Fruit fly (Drosophila melanogaster) ovary, adult (tissue): Measurements from ENCODE around the gene CG14013.

Experiments used
- CG17801 ChIP-seq: fragments of 200-800 bp; optimal IDR thresholded peaks from 2 replicates; lab custom pipeline; 2019; ENCODE audit warnings: missing biosample characterization, mild to moderate bottlenecking, missing genetic modification characterization, moderate library complexity; ENCODE audit not compliant: partially characterized antibody

CG14013 gene

DNA sequence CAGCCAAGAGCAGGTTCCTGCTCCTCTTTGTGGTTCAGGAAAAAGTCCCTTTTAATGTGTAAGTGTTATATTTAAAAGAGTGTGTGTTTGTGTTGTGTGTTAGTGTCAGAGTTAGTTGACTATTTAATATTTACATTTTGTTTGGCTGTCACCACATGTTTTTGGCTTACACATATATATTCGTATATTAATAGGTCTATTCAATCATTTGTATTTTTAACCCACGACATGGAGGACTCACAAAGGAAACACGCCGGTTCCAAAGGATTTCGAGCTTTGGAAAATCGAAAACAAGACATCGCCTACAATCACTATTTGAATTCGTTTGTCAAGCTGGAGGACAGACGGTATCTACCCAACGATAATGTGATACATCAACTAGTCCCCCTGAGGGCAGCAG is at the start of gene CG14013, which contains the start of gene CG14017:
Gene CG14013 (minus strand): TSS at position 101 of the 400 bp plus-strand sequence.
Gene CG14017 (plus strand): TSS at position 148 of the 400 bp plus-strand sequence.
- no peak for TF ChIP-seq CG17801 (GFP tag; lab: Kevin White, UChicago)

dm6 chr2L:5596533-5596932 is 42.9 kb upstream of the CG14013 start, which contains the start of gene CG18266:
CG18266 (plus strand) TSS chr2L:5596833.
- TF ChIP-seq CG17801 (GFP tag; lab: Kevin White, UChicago): no peak

- no peak for TF ChIP-seq CG17801 (GFP tag; lab: Kevin White, UChicago)
Observed at dm6 chr2L:5593839-5594238, 40.2 kb upstream of the CG14013 start.

DNA sequence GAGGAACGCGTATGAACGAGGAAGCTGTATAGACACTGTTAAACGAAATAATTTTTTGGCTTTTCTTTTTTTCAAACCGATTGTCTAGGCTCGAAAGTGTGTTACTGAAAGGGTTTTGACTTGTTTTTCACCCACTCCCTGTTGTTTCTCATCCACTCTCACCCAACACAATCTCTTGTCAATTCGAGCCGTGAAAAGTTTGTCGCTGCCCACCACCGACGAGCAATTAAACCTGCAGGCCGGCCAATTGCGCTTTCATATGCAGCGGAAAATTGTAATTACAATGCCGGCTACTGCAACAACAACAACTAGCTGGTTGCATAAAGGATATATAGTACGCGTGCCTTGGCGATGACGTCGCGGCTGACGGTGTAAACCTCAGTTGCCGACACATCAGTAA is 34.7 kb upstream of the CG14013 start, which contains the start of gene CG7251:
Gene CG7251 (minus strand): TSS at position 101 of the 400 bp plus-strand sequence.
- TF ChIP-seq CG17801 (GFP tag; lab: Kevin White, UChicago): no peak

DNA sequence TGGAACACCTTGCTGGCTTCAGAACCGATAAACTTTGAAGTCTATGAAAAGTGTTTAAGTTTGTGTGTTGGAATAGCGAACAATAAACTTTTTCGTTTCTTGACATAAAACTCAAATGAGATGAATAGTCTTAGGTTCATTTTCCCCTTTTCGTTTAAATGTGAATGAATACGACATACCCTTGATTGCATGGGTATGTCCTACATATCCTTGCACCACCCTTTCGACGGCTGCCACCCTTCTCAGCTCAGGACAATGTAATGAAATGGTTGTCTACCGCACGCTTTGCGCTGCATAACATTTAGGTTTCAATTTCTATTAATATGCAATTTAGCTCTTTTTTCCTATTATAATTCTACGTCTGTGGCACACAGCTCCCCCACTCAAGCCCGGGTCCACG is 27.4 kb upstream of the CG14013 start, which contains the start of gene CG14011:
Gene CG14011 (minus strand): TSS at position 101 of the 400 bp plus-strand sequence.
- no peak for TF ChIP-seq CG17801 (GFP tag; lab: Kevin White, UChicago)

DNA sequence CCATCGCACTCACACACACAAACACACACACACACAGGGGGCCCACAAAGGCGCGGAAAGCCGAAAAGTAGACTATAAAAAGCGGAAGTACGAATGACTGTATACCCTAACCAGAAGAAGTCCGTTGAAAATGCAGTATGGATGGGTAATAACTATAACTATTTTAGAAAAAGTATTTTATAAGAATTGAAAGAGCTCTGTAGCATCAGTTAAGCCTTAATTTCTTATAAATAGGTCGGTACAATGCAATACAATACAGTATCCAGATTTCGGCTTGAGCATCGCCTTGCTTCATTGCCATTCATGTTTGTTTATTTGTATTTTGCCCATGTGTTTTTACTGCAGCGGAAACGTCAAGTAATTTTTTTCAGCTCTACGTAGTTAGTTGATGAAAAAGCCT is 15.9 kb upstream of the CG14013 start:
- no peak for TF ChIP-seq CG17801 (GFP tag; lab: Kevin White, UChicago)

dm6 chr2L:5567103-5567502 is 13.5 kb upstream of the CG14013 start:
- TF ChIP-seq CG17801 (GFP tag; lab: Kevin White, UChicago): no peak

- TF ChIP-seq CG17801 (GFP tag; lab: Kevin White, UChicago): no peak
Observed at dm6 chr2L:5558809-5559392, 5.3 kb upstream of the CG14013 start, which contains the start of gene GluRIIB. GluRIIB (plus strand) TSS chr2L:5559342.

dm6 chr2L:5554818-5555217 is 1.2 kb upstream of the CG14013 start, which contains the start of gene GluRIIA:
GluRIIA (plus strand) TSS chr2L:5555072.
- no peak for TF ChIP-seq CG17801 (GFP tag; lab: Kevin White, UChicago)

- TF ChIP-seq CG17801 (GFP tag; lab: Kevin White, UChicago): no peak
Observed at dm6 chr2L:5551538-5551937, 2.1 kb downstream of the CG14013 start, which contains the start of gene CG18269. CG18269 (plus strand) TSS chr2L:5551838.

dm6 chr2L:5550735-5551134 is 2.9 kb downstream of the CG14013 start, which contains the start of gene CG14014:
CG14014 (minus strand) TSS chr2L:5550835.
- TF ChIP-seq CG17801 (GFP tag; lab: Kevin White, UChicago): no peak

- TF ChIP-seq CG17801 (GFP tag; lab: Kevin White, UChicago): peak; percentile 37
Observed at dm6 chr2L:5547288-5547777, 6.3 kb downstream of the CG14013 start.

dm6 chr2L:5546518-5547287 is 6.9 kb downstream of the CG14013 start, which contains the start of gene Oscillin:
Oscillin (plus strand) TSS chr2L:5547086.
- TF ChIP-seq CG17801 (GFP tag; lab: Kevin White, UChicago): peak; percentile 53

- no peak for TF ChIP-seq CG17801 (GFP tag; lab: Kevin White, UChicago)
Observed at dm6 chr2L:5546207-5546517, 7.5 kb downstream of the CG14013 start.

- peak; percentile 20 for TF ChIP-seq CG17801 (GFP tag; lab: Kevin White, UChicago)
Observed at dm6 chr2L:5542944-5543515, 10.6 kb downstream of the CG14013 start.
